Worm (Caenorhabditis elegans): ENCODE results near the gene pha-2.

- no peak for TF ChIP-seq nfya-1 (tag; optimal IDR thresholded peaks at IDR 0.05)
- no peak for TF ChIP-seq ceh-9 (tag; optimal IDR thresholded peaks at IDR 0.05)
- TF ChIP-seq ceh-6 (GFP tag; optimal IDR thresholded peaks at IDR 0.05) = no peak
- no peak for TF ChIP-seq unc-42 (tag; optimal IDR thresholded peaks at IDR 0.05)
- no peak for TF ChIP-seq nhr-11 (tag; optimal IDR thresholded peaks at IDR 0.05)
Observed at ce11 chrX:680920-681319, 44.1 kb upstream of the pha-2 start, which contains the start of gene T19D7.7.
